Fruit fly (Drosophila melanogaster) whole organism: Measurements from ENCODE around the gene CG31542.

Source experiments
- CG8478 ChIP-seq: fragments of >200 bp; optimal IDR thresholded peaks from 2 replicates; lab custom pipeline; 2018; ENCODE audit warnings: inconsistent platforms
- EcR ChIP-seq, 2 experiments: fragments of >200 bp; optimal IDR thresholded peaks; 2 replicates each; lab custom pipeline; 2017; ENCODE audit warnings: missing biosample characterization in 2 of 2, missing genetic modification characterization in 2 of 2, missing genetic modification reagents in 2 of 2
- pan ChIP-seq: fragments of >200 bp; optimal IDR thresholded peaks from 2 replicates; lab custom pipeline; 2017

DNA sequence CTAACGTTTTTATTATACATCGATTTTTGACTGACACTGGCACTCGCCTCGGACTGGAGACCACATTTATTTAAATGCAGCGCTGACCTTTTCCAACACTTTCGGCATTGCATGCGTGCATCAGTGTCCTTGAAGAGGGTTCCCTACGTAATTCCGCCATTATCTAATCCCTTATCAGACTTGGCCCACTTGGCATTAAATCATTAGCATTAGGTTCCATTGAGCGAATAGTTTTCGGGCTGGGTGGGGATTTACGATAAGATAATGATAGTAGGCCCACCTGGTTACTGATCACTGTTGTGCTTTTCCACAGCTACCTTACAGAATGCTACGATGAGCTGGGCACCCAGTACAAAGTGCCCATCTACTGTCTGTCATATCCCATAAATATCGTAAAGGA, 25.9 kb downstream of the CG31542 start:
- TF ChIP-seq pan (lab: Kevin White, UChicago), result no peak
- no peak for TF ChIP-seq CG8478 (lab: Kevin White, UChicago)
- TF ChIP-seq EcR (GFP tag; optimal IDR thresholded peaks at IDR 0.05; lab: Kevin White, UChicago), result no peak
